Worm (Caenorhabditis elegans): ENCODE data around the gene del-5.

DNA sequence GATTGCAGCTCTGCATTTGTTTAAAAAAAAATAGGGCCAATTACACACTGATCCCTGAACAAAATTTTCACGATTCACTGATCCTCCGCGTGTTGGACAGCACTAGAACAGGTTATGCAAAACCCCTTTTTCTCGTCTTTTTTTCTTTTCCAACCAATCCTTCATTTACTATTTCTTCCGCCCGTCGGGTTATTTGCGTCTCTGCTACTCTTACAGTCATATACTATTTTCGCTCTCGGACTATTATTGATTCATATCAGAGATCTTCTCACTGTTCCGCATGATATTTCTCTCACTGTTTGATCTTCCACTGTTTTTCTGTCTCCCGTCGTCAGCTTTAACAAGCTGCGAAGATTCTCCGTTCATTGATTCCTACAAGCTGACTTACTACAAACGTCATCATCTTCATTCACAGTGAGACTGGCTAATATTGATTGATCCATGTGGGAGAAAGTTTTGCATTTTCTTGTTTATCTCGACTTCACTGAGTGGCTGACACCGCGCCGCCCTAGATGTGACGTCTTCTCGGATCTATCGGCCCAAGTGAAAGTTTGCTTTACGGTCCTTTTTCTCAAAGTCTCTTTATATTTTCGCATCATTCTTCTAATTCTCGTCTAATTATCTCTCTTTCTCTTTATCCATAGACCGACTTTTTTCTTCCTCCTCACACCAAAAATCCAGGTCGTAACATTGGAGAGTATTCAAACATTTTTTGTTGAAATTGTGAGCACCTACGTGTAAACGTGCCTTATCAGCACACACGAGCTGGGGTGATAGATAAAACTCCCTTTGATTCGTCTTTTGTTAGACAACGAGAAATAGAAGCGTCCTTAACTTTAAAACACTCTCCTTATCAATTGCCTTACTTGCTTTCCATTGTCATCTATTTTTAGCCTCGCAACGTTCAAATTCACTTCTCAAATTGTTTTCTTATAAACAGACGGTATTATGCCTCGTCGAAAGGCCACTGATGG is 28.4 kb upstream of the del-5 start:
- TF ChIP-seq fos-1 (tag; optimal IDR thresholded peaks at IDR 0.05) (no peak), unc-62 (GFP tag; optimal IDR thresholded peaks at IDR 0.05) (no peak), ceh-16 (tag; optimal IDR thresholded peaks at IDR 0.05) (no peak), elt-3 (tag; optimal IDR thresholded peaks at IDR 0.05) (peak in 1 of 3 experiments; percentile 7), nhr-77 (tag; optimal IDR thresholded peaks at IDR 0.05) (no peak)
